Worm (Caenorhabditis elegans): ENCODE measurements around the gene ZK418.11.

Gene ZK418.11

ce11 chrIII:7100001-7100400, at the start of gene ZK418.11:
ZK418.11 (plus strand) TSS chrIII:7100289.
- TF ChIP-seq dmd-8 (GFP tag; IDR thresholded peaks at IDR 0.05): no peak

ce11 chrIII:7056241-7056640, 43.8 kb upstream of the ZK418.11 start, which contains the start of gene R01H2.2:
R01H2.2 (plus strand) TSS chrIII:7056541.
- TF ChIP-seq daf-16 (GFP tag; optimal IDR thresholded peaks at IDR 0.05) (no peak), daf-16 (tag; optimal IDR thresholded peaks at IDR 0.05) (no peak), mdt-29 (GFP tag; IDR thresholded peaks at IDR 0.05) (no peak), vab-7 (GFP tag; IDR thresholded peaks at IDR 0.05) (no peak), lin-29 (GFP tag; IDR thresholded peaks at IDR 0.05) (no peak), dve-1 (tag; optimal IDR thresholded peaks at IDR 0.05; ENCODE audit: insufficient read depth) (no peak), spr-1 (tag; optimal IDR thresholded peaks at IDR 0.05) (no peak), mxl-3 (GFP tag; optimal IDR thresholded peaks at IDR 0.05) (no peak), lir-3 (tag; optimal IDR thresholded peaks at IDR 0.05) (no peak), zag-1 (tag; optimal IDR thresholded peaks at IDR 0.05) (no peak), ctbp-1 (GFP tag; IDR thresholded peaks at IDR 0.05) (no peak)

DNA sequence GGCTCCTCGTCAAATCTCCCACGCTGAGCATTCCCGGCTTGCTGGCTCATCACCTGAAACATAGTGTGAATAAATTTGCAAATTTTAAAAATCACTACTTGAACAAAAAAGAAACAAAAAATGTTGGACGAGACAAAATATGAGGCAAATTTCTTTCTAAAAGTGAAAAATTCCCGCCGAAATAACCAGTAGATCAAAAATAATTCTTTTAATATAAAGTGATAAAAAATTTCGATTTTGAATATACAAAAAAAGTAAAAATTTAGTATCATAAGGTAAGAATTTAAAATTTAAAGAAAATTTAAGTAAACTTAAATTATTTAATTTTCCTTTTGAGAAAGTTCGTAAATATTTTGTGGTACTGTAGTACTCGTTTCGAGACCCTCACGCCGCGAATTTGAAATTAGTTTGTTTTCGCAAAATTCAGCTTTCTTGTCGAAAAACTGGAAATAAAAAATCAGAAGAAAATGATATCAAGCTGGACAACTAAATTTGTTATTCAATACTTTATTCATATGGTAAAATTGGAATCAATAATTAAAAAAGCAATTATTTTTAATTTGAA, 39.5 kb upstream of the ZK418.11 start, which contains the start of gene egg-2:
Gene egg-2, minus strand, starts transcription at position 53 of the 565 bp plus-strand sequence.
- TF ChIP-seq R02D3.7 (tag; optimal IDR thresholded peaks at IDR 0.05): no peak
- TF ChIP-seq ceh-62 (tag; optimal IDR thresholded peaks at IDR 0.05): no peak
- TF ChIP-seq T26A8.4 (GFP tag; IDR thresholded peaks at IDR 0.05): no peak
- TF ChIP-seq mxl-2 (GFP tag; conservative IDR thresholded peaks at IDR 0.05): no peak
- no peak for TF ChIP-seq snpc-1.2 (GFP tag; IDR thresholded peaks at IDR 0.05)
- TF ChIP-seq ceh-82 (tag; optimal IDR thresholded peaks at IDR 0.05): no peak
- TF ChIP-seq daf-8 (GFP tag; IDR thresholded peaks at IDR 0.05): no peak
- no peak for TF ChIP-seq dmd-6 (GFP tag; IDR thresholded peaks at IDR 0.05)
- TF ChIP-seq lin-39 (tag; optimal IDR thresholded peaks at IDR 0.05): no peak
- no peak for TF ChIP-seq skn-1 (tag; optimal IDR thresholded peaks at IDR 0.05)
- TF ChIP-seq ZK337.2 (GFP tag; IDR thresholded peaks at IDR 0.05): no peak
- no peak for TF ChIP-seq nhr-77 (tag; optimal IDR thresholded peaks at IDR 0.05)
- TF ChIP-seq arid-1 (GFP tag; conservative IDR thresholded peaks at IDR 0.05): no peak
- TF ChIP-seq lir-3 (tag; optimal IDR thresholded peaks at IDR 0.05): no peak

ce11 chrIII:7062580-7062979, 37.5 kb upstream of the ZK418.11 start, which contains the start of gene R01H2.1:
R01H2.1 (plus strand) TSS chrIII:7062880.
- TF ChIP-seq lir-3 (tag; optimal IDR thresholded peaks at IDR 0.05): no peak
- TF ChIP-seq gei-8 (GFP tag; optimal IDR thresholded peaks at IDR 0.05): no peak
- no peak for TF ChIP-seq tag-97 (GFP tag; IDR thresholded peaks at IDR 0.05)

DNA sequence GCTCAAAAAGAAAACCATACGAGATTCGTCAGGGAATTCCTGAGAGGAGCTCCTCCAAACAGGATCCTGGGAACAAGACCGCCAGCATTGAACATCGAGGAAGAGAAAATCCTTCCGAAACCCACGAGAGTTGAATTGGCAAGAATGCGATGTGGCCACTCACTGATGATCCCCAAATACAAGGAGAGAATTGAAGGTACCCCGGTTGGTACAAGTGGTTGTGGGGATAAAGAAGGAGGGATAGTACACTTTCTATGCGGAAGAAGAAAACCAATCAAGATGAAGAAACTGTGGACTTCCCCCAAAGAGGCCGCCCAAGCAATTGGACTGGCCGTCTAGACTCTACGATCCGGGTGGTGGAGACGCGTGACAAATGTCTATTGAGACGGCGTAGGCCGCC, 37.0 kb upstream of the ZK418.11 start:
- peak; percentile 93 for TF ChIP-seq aha-1 (tag)
- TF ChIP-seq hif-1 (tag; optimal IDR thresholded peaks at IDR 0.05): no peak

DNA sequence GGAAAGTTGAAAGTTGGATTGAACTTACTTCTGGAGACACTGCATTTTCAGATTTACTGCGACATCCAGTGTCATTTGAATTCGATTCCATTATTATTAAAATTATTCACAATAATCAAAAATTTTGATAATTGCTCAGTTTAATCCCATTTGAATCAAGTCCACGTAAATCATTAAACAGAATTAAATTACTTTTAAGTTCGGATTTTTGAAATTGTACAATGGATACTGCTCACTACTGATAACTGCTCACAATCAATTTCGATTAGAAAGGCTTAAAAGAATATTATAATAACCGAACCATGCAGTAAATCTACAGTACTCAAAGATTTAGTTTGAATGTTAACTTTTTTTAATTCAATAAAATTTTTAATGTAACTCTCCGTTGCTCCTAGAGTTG, 35.9 kb upstream of the ZK418.11 start, which contains the start of gene R01H2.4:
Gene R01H2.4, minus strand, starts transcription at position 101 of the 400 bp plus-strand sequence.
- TF ChIP-seq F49E8.2 (tag; optimal IDR thresholded peaks at IDR 0.05; ENCODE audit: borderline replicate concordance) (no peak), aha-1 (tag) (no peak), vab-7 (GFP tag; IDR thresholded peaks at IDR 0.05) (no peak), nhr-48 (tag; optimal IDR thresholded peaks at IDR 0.05) (no peak), nhr-6 (tag; optimal IDR thresholded peaks at IDR 0.05) (no peak), pqm-1 (tag; optimal IDR thresholded peaks at IDR 0.05) (no peak), dmd-8 (GFP tag; IDR thresholded peaks at IDR 0.05) (no peak), mep-1 (tag; optimal IDR thresholded peaks at IDR 0.05) (no peak), pha-4 (GFP tag; IDR thresholded peaks at IDR 0.05) (no peak), pha-4 (tag; optimal IDR thresholded peaks at IDR 0.05) (no peak), daf-8 (GFP tag; IDR thresholded peaks at IDR 0.05) (no peak), egl-43 (GFP tag; IDR thresholded peaks at IDR 0.05) (no peak)

Measured in whole organism, L4 larva.